Worm (Caenorhabditis elegans) whole organism, late embryonic: ENCODE measurements around the gene ipla-1.

ENCODE experiments used
- C38D4.7 ChIP-seq: fragments of 200-800 bp; sonication (Bioruptor generic); optimal IDR thresholded peaks from 2 replicates; lab custom pipeline; 2018; ENCODE audit warnings: mild to moderate bottlenecking, missing genetic modification characterization, moderate library complexity, missing compliant biosample characterization
- F13H6.1 ChIP-seq: sonication (generic microtip); optimal IDR thresholded peaks from 2 replicates; lab custom pipeline; 2016; ENCODE audit warnings: missing genetic modification characterization, missing compliant biosample characterization
- K09A11.1 ChIP-seq: sonication (generic microtip); optimal IDR thresholded peaks from 2 replicates; lab custom pipeline; 2017; ENCODE audit warnings: antibody characterized with exemption, mild to moderate bottlenecking, missing genetic modification characterization, missing compliant biosample characterization; ENCODE audit not compliant: insufficient read depth
- T23F11.4 ChIP-seq: fragments of 200-800 bp; sonication (Bioruptor generic); optimal IDR thresholded peaks from 2 replicates; lab custom pipeline; 2018; ENCODE audit warnings: mild to moderate bottlenecking, missing genetic modification characterization, missing compliant biosample characterization
- Y22D7AL.16 ChIP-seq: sonication (generic microtip); optimal IDR thresholded peaks from 2 replicates; lab custom pipeline; 2016; ENCODE audit warnings: missing genetic modification characterization, missing compliant biosample characterization
- ceh-14 ChIP-seq: sonication (generic microtip); optimal IDR thresholded peaks from 2 replicates; lab custom pipeline; 2016; ENCODE audit warnings: missing genotype, missing genetic modification characterization, missing compliant biosample characterization
- ceh-19 ChIP-seq: fragments of 200-800 bp; sonication (Bioruptor generic); optimal IDR thresholded peaks from 2 replicates; lab custom pipeline; 2018; ENCODE audit warnings: mild to moderate bottlenecking, missing genetic modification characterization, missing compliant biosample characterization
- ceh-2 ChIP-seq: sonication (generic microtip); optimal IDR thresholded peaks from 2 replicates; lab custom pipeline; 2016; ENCODE audit warnings: missing genotype, missing genetic modification characterization, missing compliant biosample characterization
- ceh-22 ChIP-seq: sonication (generic microtip); optimal IDR thresholded peaks from 2 replicates; lab custom pipeline; 2017; ENCODE audit warnings: missing biosample characterization, missing genetic modification characterization
- ceh-24 ChIP-seq: sonication (generic microtip); optimal IDR thresholded peaks from 2 replicates; lab custom pipeline; 2016; ENCODE audit warnings: mild to moderate bottlenecking, missing genetic modification characterization, missing compliant biosample characterization
- ceh-31 ChIP-seq: sonication (generic microtip); optimal IDR thresholded peaks from 2 replicates; lab custom pipeline; 2016; ENCODE audit warnings: missing genetic modification characterization, missing compliant biosample characterization
- ceh-34 ChIP-seq: sonication (generic microtip); optimal IDR thresholded peaks from 2 replicates; lab custom pipeline; 2016; ENCODE audit warnings: mild to moderate bottlenecking, missing genetic modification characterization, missing compliant biosample characterization
- ceh-45 ChIP-seq: fragments of 200-800 bp; sonication (Bioruptor generic); IDR thresholded peaks from 2 replicates; pipeline ENCODE4 v1.3.6; 2022; ENCODE audit warnings: missing genetic modification reagents, missing genetic modification characterization, missing compliant biosample characterization
- ceh-6 ChIP-seq: fragments of 200-800 bp; sonication (Bioruptor generic); optimal IDR thresholded peaks from 2 replicates; lab custom pipeline; 2018; ENCODE audit warnings: mild to moderate bottlenecking, missing genetic modification characterization, missing compliant biosample characterization
- dmd-4 ChIP-seq: sonication (generic microtip); optimal IDR thresholded peaks from 2 replicates; lab custom pipeline; 2016; ENCODE audit warnings: borderline replicate concordance, missing genetic modification characterization, missing compliant biosample characterization
- fkh-10 ChIP-seq: fragments of 150-350 bp; optimal IDR thresholded peaks from 2 replicates; lab custom pipeline; 2014; ENCODE audit warnings: missing biosample characterization, missing genetic modification reagents, missing genetic modification characterization
- hlh-30 ChIP-seq: sonication (generic microtip); optimal IDR thresholded peaks from 2 replicates; lab custom pipeline; 2017; ENCODE audit warnings: antibody characterized with exemption, missing genetic modification characterization, missing compliant biosample characterization; ENCODE audit not compliant: insufficient read depth
- hlh-6 ChIP-seq: sonication (generic microtip); optimal IDR thresholded peaks from 2 replicates; lab custom pipeline; 2016; ENCODE audit warnings: missing genotype, missing genetic modification characterization, missing compliant biosample characterization
- hlh-8 ChIP-seq: sonication (generic microtip); optimal IDR thresholded peaks from 2 replicates; lab custom pipeline; 2016; ENCODE audit warnings: missing genotype, missing genetic modification characterization, missing compliant biosample characterization
- lim-6 ChIP-seq: sonication (generic microtip); optimal IDR thresholded peaks from 2 replicates; lab custom pipeline; 2016; ENCODE audit warnings: missing genetic modification characterization, missing compliant biosample characterization
- nhr-11 ChIP-seq: fragments of 150-350 bp; optimal IDR thresholded peaks from 2 replicates; lab custom pipeline; 2014; ENCODE audit warnings: missing biosample characterization, missing genetic modification characterization
- odd-2 ChIP-seq: sonication (generic microtip); optimal IDR thresholded peaks from 2 replicates; lab custom pipeline; 2017; ENCODE audit warnings: antibody characterized with exemption, mild to moderate bottlenecking, missing genetic modification characterization, missing compliant biosample characterization
- pat-9 ChIP-seq: fragments of 200-800 bp; sonication (Bioruptor generic); optimal IDR thresholded peaks from 2 replicates; lab custom pipeline; 2018; ENCODE audit warnings: mild to moderate bottlenecking, missing genetic modification characterization, moderate library complexity, missing compliant biosample characterization
- pha-2 ChIP-seq: sonication (generic microtip); optimal IDR thresholded peaks from 2 replicates; lab custom pipeline; 2017; ENCODE audit warnings: mild to moderate bottlenecking, missing genetic modification characterization, missing compliant biosample characterization
- pqm-1 ChIP-seq: sonication (generic microtip); optimal IDR thresholded peaks from 2 replicates; lab custom pipeline; 2016; ENCODE audit warnings: missing genetic modification characterization, missing compliant biosample characterization
- pros-1 ChIP-seq: fragments of 150-350 bp; optimal IDR thresholded peaks from 2 replicates; lab custom pipeline; 2014; ENCODE audit warnings: missing biosample characterization, missing genetic modification reagents, missing genetic modification characterization
- ref-2 ChIP-seq: sonication (generic microtip); optimal IDR thresholded peaks from 2 replicates; lab custom pipeline; 2016; ENCODE audit warnings: missing genetic modification characterization, missing compliant biosample characterization
- sdc-2 ChIP-seq: sonication (generic microtip); optimal IDR thresholded peaks from 2 replicates; lab custom pipeline; 2016; ENCODE audit warnings: missing genotype, missing genetic modification characterization, missing compliant biosample characterization
- syd-9 ChIP-seq: sonication (generic microtip); optimal IDR thresholded peaks from 2 replicates; lab custom pipeline; 2016; ENCODE audit warnings: mild to moderate bottlenecking, missing genetic modification characterization, moderate library complexity, missing compliant biosample characterization
- tbx-7 ChIP-seq: sonication (generic microtip); optimal IDR thresholded peaks from 2 replicates; lab custom pipeline; 2016; ENCODE audit warnings: missing genotype, missing genetic modification characterization, missing compliant biosample characterization
- ttx-3 ChIP-seq: sonication (generic microtip); optimal IDR thresholded peaks from 2 replicates; lab custom pipeline; 2016; ENCODE audit warnings: missing genetic modification reagents, missing genetic modification characterization, missing compliant biosample characterization
- unc-3 ChIP-seq, 2 experiments: fragments of 200-800 bp in 1 of 2; sonication (Bioruptor generic) in 1 of 2; sonication (generic microtip) in 1 of 2; conservative IDR thresholded peaks in 1 of 2; optimal IDR thresholded peaks in 1 of 2; 2 replicates each; pipeline versions ENCODE4 v1.3.6 to Lab custom; 2016 to 2022; ENCODE audit warnings: missing compliant biosample characterization in 2 of 2, missing genetic modification characterization in 2 of 2, missing genetic modification reagents in 1 of 2
- unc-55 ChIP-seq: sonication (generic microtip); optimal IDR thresholded peaks from 2 replicates; lab custom pipeline; 2017; ENCODE audit warnings: missing biosample characterization, missing genetic modification reagents, missing genetic modification characterization
- unc-86 ChIP-seq: sonication (generic microtip); optimal IDR thresholded peaks from 2 replicates; lab custom pipeline; 2016; ENCODE audit warnings: missing genetic modification characterization, missing compliant biosample characterization

Gene ipla-1

ce11 chrII:4631479-4631878 is 30.3 kb upstream of the ipla-1 start:
- no peak for TF ChIP-seq ceh-24 (tag; lab: Kevin White, UChicago)
- no peak for TF ChIP-seq hlh-8 (tag; lab: Kevin White, UChicago)
- TF ChIP-seq unc-55 (GFP tag; lab: Kevin White, UChicago) = no peak
- no peak for TF ChIP-seq nhr-11
- no peak for TF ChIP-seq sdc-2
- TF ChIP-seq hlh-6 (tag; lab: Kevin White, UChicago) = no peak
- TF ChIP-seq pha-2 (tag; lab: Kevin White, UChicago) = no peak
- no peak for TF ChIP-seq ceh-34
- TF ChIP-seq lim-6 (tag; lab: Kevin White, UChicago) = no peak
- no peak for TF ChIP-seq ref-2 (tag; lab: Kevin White, UChicago)
- no peak for TF ChIP-seq ceh-45 (GFP tag; lab: Robert Waterston, UW)
- TF ChIP-seq ttx-3 (tag; lab: Kevin White, UChicago) = no peak
- no peak for TF ChIP-seq hlh-30 (tag; lab: Kevin White, UChicago)
- no peak for TF ChIP-seq odd-2 (tag; lab: Kevin White, UChicago)
- no peak for TF ChIP-seq ceh-22 (tag; lab: Kevin White, UChicago)
- no peak for TF ChIP-seq T23F11.4 (GFP tag; lab: Kevin White, UChicago)
- TF ChIP-seq syd-9 (tag; lab: Kevin White, UChicago) = no peak
- TF ChIP-seq ceh-2 (tag; lab: Kevin White, UChicago) = no peak
- TF ChIP-seq tbx-7 (tag; lab: Kevin White, UChicago) = no peak

- TF ChIP-seq sdc-2 = no peak
These were observed 25.4 kb upstream of the ipla-1 start, which contains the start of gene F35D11.1 for ce11 chrII:4626606-4627005. F35D11.1 (plus strand) TSS chrII:4626906.

- no peak for TF ChIP-seq ceh-31 (tag; lab: Kevin White, UChicago)
- no peak for TF ChIP-seq pha-2 (tag; lab: Kevin White, UChicago)
- no peak for TF ChIP-seq unc-3 (GFP tag; conservative IDR thresholded peaks at IDR 0.05; lab: Robert Waterston, UW)
- TF ChIP-seq unc-3 (tag; optimal IDR thresholded peaks at IDR 0.05; lab: Kevin White, UChicago) = no peak
- TF ChIP-seq ttx-3 (tag; lab: Kevin White, UChicago) = no peak
- TF ChIP-seq pros-1 (tag; lab: Kevin White, UChicago) = no peak
- TF ChIP-seq hlh-30 (tag; lab: Kevin White, UChicago) = no peak
- TF ChIP-seq Y22D7AL.16 (tag; lab: Kevin White, UChicago) = no peak
- TF ChIP-seq K09A11.1 (tag; lab: Kevin White, UChicago) = no peak
- no peak for TF ChIP-seq ceh-6 (GFP tag; lab: Kevin White, UChicago)
- TF ChIP-seq T23F11.4 (GFP tag; lab: Kevin White, UChicago) = no peak
- no peak for TF ChIP-seq pqm-1 (tag; lab: Kevin White, UChicago)
- no peak for TF ChIP-seq F13H6.1 (tag; lab: Kevin White, UChicago)
These were observed 20.5 kb upstream of the ipla-1 start, which contains the start of gene clec-139 for ce11 chrII:4621650-4622049. clec-139 (minus strand) TSS chrII:4621750.

- TF ChIP-seq hlh-30 (tag; lab: Kevin White, UChicago) (no peak), unc-86 (tag; lab: Kevin White, UChicago) (no peak), ceh-14 (no peak), tbx-7 (tag; lab: Kevin White, UChicago) (no peak), pha-2 (tag; lab: Kevin White, UChicago) (no peak), pat-9 (tag; lab: Kevin White, UChicago) (no peak), sdc-2 (no peak), ceh-19 (no peak), F13H6.1 (tag; lab: Kevin White, UChicago) (no peak), hlh-6 (tag; lab: Kevin White, UChicago) (no peak), Y22D7AL.16 (tag; lab: Kevin White, UChicago) (no peak), dmd-4 (tag; lab: Kevin White, UChicago) (no peak), C38D4.7 (GFP tag; lab: Kevin White, UChicago) (no peak), fkh-10 (GFP tag; lab: Kevin White, UChicago) (no peak), ceh-31 (tag; lab: Kevin White, UChicago) (no peak)
These were observed 18.5 kb upstream of the ipla-1 start, which contains the start of gene clec-138 for ce11 chrII:4619700-4620099. clec-138 (minus strand) TSS chrII:4619800.
